Fruit fly (Drosophila melanogaster) S2 (cell line): ENCODE results near the gene dlt.

Experiments
- CG8478 ChIP-seq: fragments of >200 bp; optimal IDR thresholded peaks from 2 replicates; lab custom pipeline; 2018
- CTCF ChIP-seq, 2 experiments: fragments of >200 bp; optimal IDR thresholded peaks; 2 replicates each; lab custom pipeline; 2018

DNA sequence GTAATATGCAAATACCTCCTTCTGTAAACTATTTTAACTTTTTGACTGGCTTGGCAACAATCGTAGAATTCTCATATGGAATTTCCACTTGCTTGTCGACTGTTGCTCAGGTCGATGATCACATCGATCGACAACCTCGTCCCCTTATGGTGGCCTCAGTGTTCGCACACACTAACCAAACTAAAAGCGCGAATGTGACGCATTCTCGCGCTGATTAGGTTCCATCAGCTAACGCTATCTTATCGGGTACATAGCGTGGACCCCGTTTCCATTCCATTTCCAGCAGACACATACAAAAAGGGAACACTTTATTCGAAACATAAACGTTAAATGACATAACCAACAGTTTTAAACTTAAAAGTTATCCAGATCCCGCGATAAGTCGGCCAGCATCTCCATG lies 5.8 kb downstream of the dlt start:
- TF ChIP-seq CG8478 (lab: Kevin White, UChicago) = no peak
- TF ChIP-seq CTCF (optimal IDR thresholded peaks at IDR 0.05; lab: Kevin White, UChicago) = no peak
